Fruit fly (Drosophila melanogaster) whole organism, embryonic: ENCODE results near the gene RpL24-like.

Source experiments
- CG10274 ChIP-seq: fragments of 200-800 bp; sonication (Bioruptor generic); optimal IDR thresholded peaks from 3 replicates; lab custom pipeline; 2017; ENCODE audit warnings: missing biosample characterization, mild to moderate bottlenecking, missing genetic modification characterization
- CG10366 ChIP-seq: fragments of 200-800 bp; sonication (Bioruptor generic); IDR thresholded peaks from 2 replicates; pipeline ENCODE4 v1.3.6; 2022; ENCODE audit warnings: missing biosample characterization, missing genetic modification characterization
- CG10543 ChIP-seq: fragments of 200-800 bp; sonication (Bioruptor generic); optimal IDR thresholded peaks from 3 replicates; lab custom pipeline; 2017; ENCODE audit warnings: missing biosample characterization, mild to moderate bottlenecking, missing genetic modification characterization, moderate library complexity
- CG11456 ChIP-seq: fragments of 200-800 bp; sonication (Bioruptor generic); IDR thresholded peaks from 3 replicates; pipeline ENCODE4 v1.3.6; 2022; ENCODE audit warnings: missing biosample characterization, missing genetic modification characterization
- CG12769 ChIP-seq: fragments of 200-800 bp; sonication (Bioruptor generic); optimal IDR thresholded peaks from 2 replicates; lab custom pipeline; 2019; ENCODE audit warnings: missing biosample characterization, mild to moderate bottlenecking, missing genetic modification characterization, moderate library complexity
- CG13424 ChIP-seq: fragments of 200-800 bp; sonication (Bioruptor generic); optimal IDR thresholded peaks from 2 replicates; lab custom pipeline; 2019; ENCODE audit warnings: missing biosample characterization, mild to moderate bottlenecking, missing genetic modification characterization, moderate library complexity
- CG14441 ChIP-seq: fragments of 200-800 bp; sonication (Bioruptor generic); IDR thresholded peaks from 2 replicates; pipeline ENCODE4 v1.3.6; 2022; ENCODE audit warnings: missing biosample characterization, missing genetic modification characterization
- CG14965 ChIP-seq: fragments of 200-800 bp; sonication (Bioruptor generic); optimal IDR thresholded peaks from 2 replicates; lab custom pipeline; 2016; ENCODE audit warnings: missing biosample characterization, missing genetic modification characterization, borderline replicate concordance
- CG17361 ChIP-seq: fragments of 200-800 bp; sonication (Bioruptor generic); IDR thresholded peaks from 3 replicates; pipeline ENCODE4 v1.3.6; 2022; ENCODE audit warnings: missing biosample characterization, missing genetic modification characterization
- CG2199 ChIP-seq: fragments of 200-800 bp; sonication (Bioruptor generic); IDR thresholded peaks from 3 replicates; pipeline ENCODE4 v1.3.6; 2022; ENCODE audit warnings: missing biosample characterization, missing genetic modification characterization
- CG4854 ChIP-seq: fragments of 200-800 bp; sonication (Bioruptor generic); optimal IDR thresholded peaks from 2 replicates; lab custom pipeline; 2016; ENCODE audit warnings: missing biosample characterization, missing genetic modification characterization, inconsistent platforms
- CG7372 ChIP-seq: fragments of 200-800 bp; sonication (Bioruptor generic); IDR thresholded peaks from 2 replicates; pipeline ENCODE4 v1.3.6; 2022; ENCODE audit warnings: missing biosample characterization, missing genetic modification characterization
- CG9437 ChIP-seq: fragments of 200-800 bp; sonication (Bioruptor generic); optimal IDR thresholded peaks from 2 replicates; lab custom pipeline; 2018; ENCODE audit warnings: missing biosample characterization, mild to moderate bottlenecking, missing genetic modification characterization
- CTCF ChIP-seq: fragments of 200-800 bp; sonication (Bioruptor generic); optimal IDR thresholded peaks from 2 replicates; lab custom pipeline; 2017; ENCODE audit warnings: missing biosample characterization, mild to moderate bottlenecking, missing genetic modification characterization, moderate library complexity
- Dad ChIP-seq: fragments of 200-800 bp; sonication (Bioruptor generic); optimal IDR thresholded peaks from 3 replicates; lab custom pipeline; 2016; ENCODE audit warnings: missing biosample characterization, missing genetic modification characterization
- Drgx ChIP-seq: fragments of 200-800 bp; sonication (Bioruptor generic); IDR thresholded peaks from 2 replicates; pipeline ENCODE4 v1.3.6; 2022; ENCODE audit warnings: missing biosample characterization, missing genetic modification characterization
- Hr78 ChIP-seq, 2 experiments: fragments of 200-800 bp in 1 of 2; fragments of >200 bp in 1 of 2; sonication (Bioruptor generic) in 1 of 2; optimal IDR thresholded peaks; 2 replicates each; lab custom pipeline; 2017 to 2019; ENCODE audit warnings: missing biosample characterization in 2 of 2, missing genetic modification characterization in 2 of 2, mild to moderate bottlenecking in 1 of 2, moderate library complexity in 1 of 2
- Pdp1 ChIP-seq, 2 experiments: fragments of 200-800 bp; sonication (Bioruptor generic); optimal IDR thresholded peaks; 3 replicates each; lab custom pipeline; 2016; ENCODE audit warnings: missing biosample characterization in 2 of 2, missing genetic modification characterization in 2 of 2, mild to moderate bottlenecking in 1 of 2, moderate library complexity in 1 of 2
- Ravus ChIP-seq: fragments of 200-800 bp; sonication (Bioruptor generic); IDR thresholded peaks from 2 replicates; pipeline ENCODE4 v1.3.6; 2022; ENCODE audit warnings: missing biosample characterization, missing genetic modification characterization
- Trl ChIP-seq, 3 experiments: fragments of >200 bp in 2 of 3; fragments of 200-800 bp in 1 of 3; sonication (Bioruptor generic) in 1 of 3; optimal IDR thresholded peaks; 2 replicates in 1 of 3; 3 replicates in 2 of 3; lab custom pipeline; 2016 to 2017; ENCODE audit warnings: missing biosample characterization in 1 of 3, missing genetic modification characterization in 1 of 3
- Usf ChIP-seq: fragments of 200-800 bp; sonication (Bioruptor generic); optimal IDR thresholded peaks from 2 replicates; lab custom pipeline; 2017; ENCODE audit warnings: missing genotype, missing biosample characterization, missing genetic modification characterization
- amos ChIP-seq: fragments of 200-800 bp; sonication (Bioruptor generic); IDR thresholded peaks from 2 replicates; pipeline ENCODE4 v1.3.6; 2022; ENCODE audit warnings: missing biosample characterization, missing genetic modification characterization; ENCODE audit not compliant: partially characterized antibody
- aop ChIP-seq: fragments of 200-800 bp; sonication (Bioruptor generic); IDR thresholded peaks from 2 replicates; pipeline ENCODE4 v1.3.6; 2022; ENCODE audit warnings: missing biosample characterization, missing genetic modification characterization
- cad ChIP-seq: fragments of >200 bp; optimal IDR thresholded peaks from 2 replicates; lab custom pipeline; 2017; ENCODE audit warnings: missing biosample characterization, missing genetic modification characterization
- crol ChIP-seq: fragments of 200-800 bp; sonication (Bioruptor generic); IDR thresholded peaks from 2 replicates; pipeline ENCODE4 v1.3.6; 2022; ENCODE audit warnings: missing biosample characterization, missing genetic modification characterization
- eve ChIP-seq, 2 experiments: fragments of >200 bp; optimal IDR thresholded peaks; 2 replicates each; lab custom pipeline; 2017; ENCODE audit warnings: missing biosample characterization in 2 of 2, missing genetic modification characterization in 2 of 2
- ftz-f1 ChIP-seq: fragments of 200-800 bp; sonication (Bioruptor generic); optimal IDR thresholded peaks from 2 replicates; lab custom pipeline; 2016; ENCODE audit warnings: missing biosample characterization, missing genetic modification characterization
- gfzf ChIP-seq: fragments of 200-800 bp; sonication (Bioruptor generic); optimal IDR thresholded peaks from 2 replicates; lab custom pipeline; 2016; ENCODE audit warnings: missing biosample characterization, mild to moderate bottlenecking, missing genetic modification characterization, moderate library complexity
- gsb ChIP-seq: fragments of 200-800 bp; sonication (Bioruptor generic); IDR thresholded peaks from 2 replicates; pipeline ENCODE4 v1.3.6; 2022; ENCODE audit warnings: missing biosample characterization, missing genetic modification characterization
- nau ChIP-seq: fragments of 200-800 bp; sonication (Bioruptor generic); optimal IDR thresholded peaks from 3 replicates; lab custom pipeline; 2017; ENCODE audit warnings: missing biosample characterization, mild to moderate bottlenecking, missing genetic modification characterization, missing genetic modification reagents
- nom ChIP-seq: fragments of 200-800 bp; sonication (Bioruptor generic); optimal IDR thresholded peaks from 2 replicates; lab custom pipeline; 2017; ENCODE audit warnings: missing biosample characterization, missing genetic modification characterization, mild to moderate bottlenecking, moderate library complexity, missing genetic modification reagents
- org-1 ChIP-seq: fragments of 200-800 bp; sonication (Bioruptor generic); optimal IDR thresholded peaks from 2 replicates; lab custom pipeline; 2017; ENCODE audit warnings: missing biosample characterization, missing genetic modification characterization
- sd ChIP-seq: fragments of 200-800 bp; sonication (Bioruptor generic); optimal IDR thresholded peaks from 3 replicates; lab custom pipeline; 2018; ENCODE audit warnings: missing biosample characterization, mild to moderate bottlenecking, missing genetic modification characterization, moderate library complexity
- sqz ChIP-seq: fragments of 200-800 bp; sonication (Bioruptor generic); optimal IDR thresholded peaks from 3 replicates; lab custom pipeline; 2018; ENCODE audit warnings: missing biosample characterization, mild to moderate bottlenecking, missing genetic modification characterization
- sr ChIP-seq: fragments of 200-800 bp; sonication (Bioruptor generic); IDR thresholded peaks from 3 replicates; pipeline ENCODE4 v1.3.6; 2022; ENCODE audit warnings: missing biosample characterization, missing genetic modification characterization
- toy ChIP-seq: fragments of 200-800 bp; sonication (Bioruptor generic); IDR thresholded peaks from 2 replicates; pipeline ENCODE4 v1.3.6; 2022; ENCODE audit warnings: missing biosample characterization, missing genetic modification characterization
- tup ChIP-seq: fragments of 200-800 bp; sonication (Bioruptor generic); optimal IDR thresholded peaks from 2 replicates; lab custom pipeline; 2016; ENCODE audit warnings: missing biosample characterization, mild to moderate bottlenecking, missing genetic modification characterization, moderate library complexity

RpL24-like gene

dm6 chr3R:11452041-11452440 is 20.7 kb upstream of the RpL24-like start (continued):
- no peak for TF ChIP-seq CG7372 (GFP tag; lab: Robert Waterston, UW)
- TF ChIP-seq CG4854 (GFP tag; lab: Kevin White, UChicago) = no peak
- TF ChIP-seq CG12769 (tag; lab: Kevin White, UChicago) = no peak
- TF ChIP-seq Ravus (GFP tag; lab: Robert Waterston, UW) = no peak
- no peak for TF ChIP-seq gfzf (GFP tag; lab: Kevin White, UChicago)
- TF ChIP-seq eve (GFP tag; optimal IDR thresholded peaks at IDR 0.05; lab: Kevin White, UChicago) = peak in 1 of 2 experiments; percentile 25
- no peak for TF ChIP-seq sqz (GFP tag; lab: Kevin White, UChicago)
- no peak for TF ChIP-seq Usf
- TF ChIP-seq tup = no peak
- TF ChIP-seq CG10366 = no peak
- 0 out of 2 replicates have a peak, but pooled peaks have one; percentile 16 for TF ChIP-seq gsb (GFP tag; lab: Robert Waterston, UW)
- 0 out of 2 replicates have a peak, but pooled peaks have one; percentile 8 for TF ChIP-seq CG14441 (GFP tag; lab: Robert Waterston, UW)
- TF ChIP-seq CG10274 (GFP tag; lab: Kevin White, UChicago) = no peak

- TF ChIP-seq crol (GFP tag; lab: Robert Waterston, UW) (peak; percentile 49), Pdp1 (GFP tag; optimal IDR thresholded peaks at IDR 0.05; lab: Kevin White, UChicago) (peak in 1 of 2 experiments; percentile 74), CG14965 (GFP tag; lab: Kevin White, UChicago) (no peak), sd (tag; lab: Kevin White, UChicago) (peak; percentile 62), Hr78 (GFP tag; optimal IDR thresholded peaks at IDR 0.05; lab: Kevin White, UChicago) (peak in 1 of 2 experiments; percentile 31), Dad (GFP tag; lab: Kevin White, UChicago) (no peak), nau (peak; percentile 24), ftz-f1 (peak; percentile 16), CG9437 (GFP tag; lab: Kevin White, UChicago) (no peak), amos (no peak), CG12769 (tag; lab: Kevin White, UChicago) (peak; percentile 74), Trl (optimal IDR thresholded peaks at IDR 0.05; lab: Kevin White, UChicago) (peak; percentile 15 to 35), Trl (GFP tag; optimal IDR thresholded peaks at IDR 0.05; lab: Kevin White, UChicago) (no peak), CG10543 (GFP tag; lab: Kevin White, UChicago) (peak; percentile 31), CG17361 (GFP tag; lab: Robert Waterston, UW) (no peak), sr (GFP tag; lab: Robert Waterston, UW) (peak; percentile 93), CG13424 (tag; lab: Kevin White, UChicago) (no peak), Drgx (GFP tag; lab: Robert Waterston, UW) (no peak)
These were observed 19.9 kb upstream of the RpL24-like start, which contains the start of gene sals for dm6 chr3R:11451207-11451841. Gene sals, minus strand, starts transcription at chr3R:11451791.

- TF ChIP-seq aop (GFP tag; lab: Robert Waterston, UW) (no peak), org-1 (GFP tag; lab: Kevin White, UChicago) (no peak), nom (peak; percentile 45), CTCF (GFP tag; lab: Kevin White, UChicago) (no peak), toy (GFP tag; lab: Robert Waterston, UW) (no peak)
These were observed 18.3 kb upstream of the RpL24-like start for dm6 chr3R:11449688-11450087.

- TF ChIP-seq CG11456 (GFP tag; lab: Robert Waterston, UW) (0 out of 3 replicates have a peak, but pooled peaks have one; percentile 22), CG2199 (GFP tag; lab: Robert Waterston, UW) (no peak), cad (no peak)
These were observed 9.7 kb upstream of the RpL24-like start for dm6 chr3R:11441038-11441437.
